Fruit fly (Drosophila melanogaster) whole organism, embryonic: ENCODE measurements around the gene Cpr67Fa1.

Experiments
- Abd-B ChIP-seq: fragments of 200-800 bp; sonication (Bioruptor generic); optimal IDR thresholded peaks from 2 replicates; lab custom pipeline; 2018; ENCODE audit warnings: missing biosample characterization, mild to moderate bottlenecking, missing genetic modification characterization, moderate library complexity
- CG10979 ChIP-seq: fragments of 200-800 bp; sonication (Bioruptor generic); optimal IDR thresholded peaks from 2 replicates; lab custom pipeline; 2018; ENCODE audit warnings: missing biosample characterization, mild to moderate bottlenecking, missing genetic modification characterization, moderate library complexity
- CG14441 ChIP-seq: fragments of 200-800 bp; sonication (Bioruptor generic); IDR thresholded peaks from 2 replicates; pipeline ENCODE4 v1.3.6; 2022; ENCODE audit warnings: missing biosample characterization, missing genetic modification characterization
- CG16863 ChIP-seq: fragments of 200-800 bp; sonication (Bioruptor generic); optimal IDR thresholded peaks from 3 replicates; lab custom pipeline; 2016; ENCODE audit warnings: missing biosample characterization, missing genetic modification characterization
- CG1792 ChIP-seq: fragments of 200-800 bp; sonication (Bioruptor generic); optimal IDR thresholded peaks from 2 replicates; lab custom pipeline; 2016; ENCODE audit warnings: missing biosample characterization, missing genetic modification characterization
- CG2120 ChIP-seq: fragments of 200-800 bp; sonication (Bioruptor generic); optimal IDR thresholded peaks from 3 replicates; lab custom pipeline; 2016; ENCODE audit warnings: missing biosample characterization, missing genetic modification characterization
- CG2199 ChIP-seq: fragments of 200-800 bp; sonication (Bioruptor generic); IDR thresholded peaks from 3 replicates; pipeline ENCODE4 v1.3.6; 2022; ENCODE audit warnings: missing biosample characterization, missing genetic modification characterization
- CG32767 ChIP-seq: fragments of 200-800 bp; sonication (Bioruptor generic); IDR thresholded peaks from 2 replicates; pipeline ENCODE4 v1.3.6; 2022; ENCODE audit warnings: missing biosample characterization, missing genetic modification characterization
- CG4328 ChIP-seq: fragments of 200-800 bp; sonication (Bioruptor generic); optimal IDR thresholded peaks from 3 replicates; lab custom pipeline; 2017; ENCODE audit warnings: missing biosample characterization, missing genetic modification reagents, missing genetic modification characterization
- CG4730 ChIP-seq: fragments of 200-800 bp; sonication (Bioruptor generic); IDR thresholded peaks from 2 replicates; pipeline ENCODE4 v1.3.6; 2022; ENCODE audit warnings: missing biosample characterization, missing genetic modification characterization
- CG8290 ChIP-seq, 3 experiments: fragments of 200-800 bp; sonication (Bioruptor generic); optimal IDR thresholded peaks; 2 replicates each; lab custom pipeline; 2016 to 2019; ENCODE audit warnings: missing biosample characterization in 3 of 3, missing genetic modification characterization in 3 of 3, mild to moderate bottlenecking in 2 of 3, moderate library complexity in 1 of 3
- CG9817 ChIP-seq: fragments of 200-800 bp; sonication (Bioruptor generic); optimal IDR thresholded peaks from 2 replicates; lab custom pipeline; 2018; ENCODE audit warnings: missing biosample characterization, mild to moderate bottlenecking, missing genetic modification characterization, moderate library complexity
- CG9876 ChIP-seq: fragments of 200-800 bp; sonication (Bioruptor generic); optimal IDR thresholded peaks from 2 replicates; lab custom pipeline; 2016; ENCODE audit warnings: missing biosample characterization, missing genetic modification characterization
- D19A ChIP-seq: fragments of 200-800 bp; optimal IDR thresholded peaks from 3 replicates; lab custom pipeline; 2019; ENCODE audit warnings: missing biosample characterization, mild to moderate bottlenecking, missing genetic modification characterization, moderate library complexity
- Doc2 ChIP-seq: fragments of 200-800 bp; sonication (Bioruptor generic); IDR thresholded peaks from 2 replicates; pipeline ENCODE4 v1.3.6; 2022; ENCODE audit warnings: missing biosample characterization, missing genetic modification characterization
- Doc3 ChIP-seq: fragments of 200-800 bp; sonication (Bioruptor generic); IDR thresholded peaks from 3 replicates; pipeline ENCODE4 v1.3.6; 2022; ENCODE audit warnings: missing biosample characterization, missing genetic modification characterization; ENCODE audit not compliant: partially characterized antibody
- Hr51 ChIP-seq, 2 experiments: fragments of 200-800 bp; sonication (Bioruptor generic); optimal IDR thresholded peaks; 2 replicates in 1 of 2; 3 replicates in 1 of 2; lab custom pipeline; 2016 to 2018; ENCODE audit warnings: missing biosample characterization in 2 of 2, missing genetic modification characterization in 2 of 2, mild to moderate bottlenecking in 1 of 2, moderate library complexity in 1 of 2
- Mad ChIP-seq: fragments of 200-800 bp; sonication (Bioruptor generic); optimal IDR thresholded peaks from 2 replicates; lab custom pipeline; 2016; ENCODE audit warnings: missing biosample characterization, missing genetic modification characterization
- Meics ChIP-seq: fragments of 200-800 bp; sonication (Bioruptor generic); optimal IDR thresholded peaks from 2 replicates; lab custom pipeline; 2017; ENCODE audit warnings: missing biosample characterization, mild to moderate bottlenecking, missing genetic modification characterization
- NK7.1 ChIP-seq: fragments of 200-800 bp; sonication (Bioruptor generic); optimal IDR thresholded peaks from 3 replicates; lab custom pipeline; 2016; ENCODE audit warnings: missing biosample characterization, missing genetic modification characterization
- NfI ChIP-seq: fragments of 200-800 bp; sonication (Bioruptor generic); optimal IDR thresholded peaks from 3 replicates; lab custom pipeline; 2018; ENCODE audit warnings: missing biosample characterization, mild to moderate bottlenecking, missing genetic modification characterization, moderate library complexity
- Sin3A ChIP-seq: fragments of >200 bp; optimal IDR thresholded peaks from 2 replicates; lab custom pipeline; 2018
- Taf1 ChIP-seq: fragments of 200-800 bp; sonication (Bioruptor generic); IDR thresholded peaks from 2 replicates; pipeline ENCODE4 v1.3.6; 2022; ENCODE audit warnings: missing biosample characterization, missing genetic modification characterization
- Xbp1 ChIP-seq: fragments of 200-800 bp; sonication (Bioruptor generic); optimal IDR thresholded peaks from 3 replicates; lab custom pipeline; 2016; ENCODE audit warnings: missing biosample characterization, mild to moderate bottlenecking, missing genetic modification characterization
- Xrp1 ChIP-seq: fragments of 200-800 bp; sonication (Bioruptor generic); IDR thresholded peaks from 2 replicates; pipeline ENCODE4 v1.3.6; 2022; ENCODE audit warnings: missing biosample characterization, missing genetic modification characterization
- al ChIP-seq: fragments of 200-800 bp; sonication (Bioruptor generic); IDR thresholded peaks from 2 replicates; pipeline ENCODE4 v1.3.6; 2022; ENCODE audit warnings: missing biosample characterization, missing genetic modification characterization
- amos ChIP-seq: fragments of 200-800 bp; sonication (Bioruptor generic); IDR thresholded peaks from 2 replicates; pipeline ENCODE4 v1.3.6; 2022; ENCODE audit warnings: missing biosample characterization, missing genetic modification characterization; ENCODE audit not compliant: partially characterized antibody
- bsh ChIP-seq, 2 experiments: fragments of 200-800 bp; sonication (Bioruptor generic); optimal IDR thresholded peaks; 2 replicates each; lab custom pipeline; 2017 to 2018; ENCODE audit warnings: mild to moderate bottlenecking in 2 of 2, missing biosample characterization in 2 of 2, missing genetic modification characterization in 2 of 2, moderate library complexity in 1 of 2
- caup ChIP-seq: fragments of 200-800 bp; sonication (Bioruptor generic); optimal IDR thresholded peaks from 3 replicates; lab custom pipeline; 2017; ENCODE audit warnings: missing biosample characterization, mild to moderate bottlenecking, missing genetic modification characterization, moderate library complexity; ENCODE audit not compliant: severe bottlenecking
- dmrt99B ChIP-seq: fragments of 200-800 bp; sonication (Bioruptor generic); optimal IDR thresholded peaks from 2 replicates; lab custom pipeline; 2018; ENCODE audit warnings: missing biosample characterization, mild to moderate bottlenecking, missing genetic modification characterization, moderate library complexity
- ems ChIP-seq: fragments of 200-800 bp; sonication (Bioruptor generic); optimal IDR thresholded peaks from 3 replicates; lab custom pipeline; 2016; ENCODE audit warnings: missing biosample characterization, missing genetic modification characterization
- en ChIP-seq: fragments of 200-800 bp; sonication (Bioruptor generic); optimal IDR thresholded peaks from 2 replicates; lab custom pipeline; 2016; ENCODE audit warnings: missing biosample characterization, missing genetic modification characterization
- ewg ChIP-seq: fragments of 200-800 bp; sonication (Bioruptor generic); optimal IDR thresholded peaks from 3 replicates; lab custom pipeline; 2017; ENCODE audit warnings: mild to moderate bottlenecking, missing biosample characterization, missing genetic modification reagents, missing genetic modification characterization
- fru ChIP-seq: fragments of >200 bp; optimal IDR thresholded peaks from 2 replicates; lab custom pipeline; 2017
- ftz-f1 ChIP-seq: fragments of 200-800 bp; sonication (Bioruptor generic); optimal IDR thresholded peaks from 2 replicates; lab custom pipeline; 2016; ENCODE audit warnings: missing biosample characterization, missing genetic modification characterization
- gem ChIP-seq: fragments of 200-800 bp; sonication (Bioruptor generic); optimal IDR thresholded peaks from 2 replicates; lab custom pipeline; 2019; ENCODE audit warnings: missing biosample characterization, mild to moderate bottlenecking, missing genetic modification characterization, moderate library complexity
- hth ChIP-seq: fragments of >200 bp; optimal IDR thresholded peaks from 2 replicates; lab custom pipeline; 2017; ENCODE audit warnings: inconsistent platforms
- jing ChIP-seq: fragments of 200-800 bp; sonication (Bioruptor generic); optimal IDR thresholded peaks from 2 replicates; lab custom pipeline; 2018; ENCODE audit warnings: missing biosample characterization, mild to moderate bottlenecking, missing genetic modification characterization
- jumu ChIP-seq: fragments of 200-800 bp; sonication (Bioruptor generic); optimal IDR thresholded peaks from 3 replicates; lab custom pipeline; 2016; ENCODE audit warnings: missing biosample characterization, missing genetic modification characterization
- nau ChIP-seq: fragments of 200-800 bp; sonication (Bioruptor generic); optimal IDR thresholded peaks from 3 replicates; lab custom pipeline; 2017; ENCODE audit warnings: missing biosample characterization, mild to moderate bottlenecking, missing genetic modification characterization, missing genetic modification reagents
- pho ChIP-seq: fragments of 200-800 bp; sonication (Bioruptor generic); optimal IDR thresholded peaks from 2 replicates; lab custom pipeline; 2016; ENCODE audit warnings: missing biosample characterization, missing genetic modification characterization
- pita ChIP-seq: fragments of 200-800 bp; sonication (Bioruptor generic); optimal IDR thresholded peaks from 2 replicates; lab custom pipeline; 2017; ENCODE audit warnings: missing biosample characterization, mild to moderate bottlenecking, missing genetic modification characterization
- sisA ChIP-seq: fragments of 200-800 bp; sonication (Bioruptor generic); IDR thresholded peaks from 2 replicates; pipeline ENCODE4 v1.3.6; 2022; ENCODE audit warnings: missing biosample characterization, missing genetic modification characterization
- tna ChIP-seq: fragments of 200-800 bp; sonication (Bioruptor generic); IDR thresholded peaks from 2 replicates; pipeline ENCODE4 v1.3.6; 2022; ENCODE audit warnings: missing biosample characterization, missing genetic modification characterization; ENCODE audit not compliant: partially characterized antibody
- trem ChIP-seq: fragments of 200-800 bp; optimal IDR thresholded peaks from 3 replicates; lab custom pipeline; 2019; ENCODE audit warnings: missing biosample characterization, mild to moderate bottlenecking, missing genetic modification characterization, moderate library complexity
- ttk ChIP-seq: fragments of 200-800 bp; sonication (Bioruptor generic); IDR thresholded peaks from 2 replicates; pipeline ENCODE4 v2.1.2; 2022; ENCODE audit warnings: missing biosample characterization, missing genetic modification characterization
- twi ChIP-seq: fragments of 200-800 bp; optimal IDR thresholded peaks from 2 replicates; lab custom pipeline; 2019; ENCODE audit warnings: missing biosample characterization, mild to moderate bottlenecking, missing genetic modification characterization, moderate library complexity
- unc-4 ChIP-seq: fragments of 200-800 bp; sonication (Bioruptor generic); IDR thresholded peaks from 2 replicates; pipeline ENCODE4 v1.3.6; 2022; ENCODE audit warnings: missing biosample characterization, missing genetic modification characterization; ENCODE audit not compliant: partially characterized antibody
- zf30C ChIP-seq: fragments of 200-800 bp; sonication (Bioruptor generic); optimal IDR thresholded peaks from 3 replicates; lab custom pipeline; 2018; ENCODE audit warnings: missing biosample characterization, mild to moderate bottlenecking, missing genetic modification characterization

Gene Cpr67Fa1

DNA sequence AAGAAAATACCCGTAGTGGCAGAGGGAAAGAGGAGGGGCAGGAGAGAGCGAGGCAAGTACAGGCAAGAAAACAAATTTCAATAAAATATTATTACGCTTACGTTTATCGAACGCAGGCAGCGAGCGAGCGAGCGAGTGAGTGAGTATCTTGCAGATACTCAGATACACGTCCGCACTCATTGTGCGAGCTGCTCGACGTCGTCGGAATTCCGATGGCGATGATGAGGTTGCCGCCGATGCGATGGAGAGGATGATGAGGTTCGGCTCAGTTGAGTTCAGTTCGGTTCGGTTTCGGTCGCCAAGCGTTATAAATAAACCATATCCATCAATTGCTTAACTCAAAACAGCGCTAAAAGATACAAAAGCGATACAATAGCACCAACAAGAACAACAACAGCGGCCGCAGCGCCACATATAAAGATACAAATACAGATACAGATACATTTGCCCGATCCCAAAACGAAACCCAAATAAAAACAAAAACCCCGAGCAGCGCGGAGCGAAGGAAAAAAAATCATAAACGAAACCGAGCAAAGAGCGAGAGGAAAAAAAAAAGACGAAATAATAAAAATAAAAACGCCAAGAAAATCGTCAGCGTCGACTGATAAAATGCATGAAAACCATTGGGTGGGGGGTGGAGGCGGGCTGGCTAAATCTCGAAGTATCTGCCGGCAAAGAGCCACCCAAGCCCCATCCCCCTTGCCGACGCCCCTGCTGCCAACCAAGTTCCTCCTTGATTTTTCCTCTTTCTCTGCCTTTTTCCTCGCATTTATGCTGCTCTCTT is 37.3 kb upstream of the Cpr67Fa1 start (continued):
- TF ChIP-seq CG9817 (tag; lab: Kevin White, UChicago) (no peak), CG1792 (GFP tag; lab: Kevin White, UChicago) (no peak), pita (GFP tag; lab: Kevin White, UChicago) (no peak), sisA (no peak), Xrp1 (GFP tag; lab: Robert Waterston, UW) (peak; percentile 52), CG16863 (GFP tag; lab: Kevin White, UChicago) (no peak), ttk (GFP tag; lab: Robert Waterston, UW) (0 out of 2 replicates have a peak, but pooled peaks have one; percentile 27), Taf1 (GFP tag; lab: Robert Waterston, UW) (no peak; the same call in 1 of the 2 replicates), trem (tag; lab: Kevin White, UChicago) (no peak), NfI (GFP tag; lab: Kevin White, UChicago) (no peak), Abd-B (GFP tag; lab: Kevin White, UChicago) (no peak), D19A (tag; lab: Kevin White, UChicago) (no peak), bsh (GFP tag; optimal IDR thresholded peaks at IDR 0.05; lab: Kevin White, UChicago) (peak in 1 of 2 experiments; percentile 99), gem (peak; percentile 24), en (GFP tag; lab: Kevin White, UChicago) (no peak), CG32767 (GFP tag; lab: Robert Waterston, UW) (peak; percentile 33; the same call in 1 of the 2 replicates), jing (no peak), CG4328 (GFP tag; lab: Kevin White, UChicago) (no peak), CG4730 (GFP tag; lab: Robert Waterston, UW) (no peak), CG14441 (GFP tag; lab: Robert Waterston, UW) (peak; percentile 48; the same call in 1 of the 2 replicates), ftz-f1 (GFP tag; lab: Kevin White, UChicago) (no peak), CG9876 (no peak), CG2120 (GFP tag; lab: Kevin White, UChicago) (no peak), fru (lab: Kevin White, UChicago) (no peak), ewg (GFP tag; lab: Kevin White, UChicago) (no peak), al (no peak), Hr51 (GFP tag; optimal IDR thresholded peaks at IDR 0.05; lab: Kevin White, UChicago) (no peak), NK7.1 (GFP tag; lab: Kevin White, UChicago) (no peak), hth (lab: Kevin White, UChicago) (no peak), caup (GFP tag; lab: Kevin White, UChicago) (no peak), Sin3A (lab: Kevin White, UChicago) (no peak), nau (GFP tag; lab: Kevin White, UChicago) (no peak), CG8290 (GFP tag; optimal IDR thresholded peaks at IDR 0.05; lab: Kevin White, UChicago) (no peak), CG8290 (tag; optimal IDR thresholded peaks at IDR 0.05; lab: Kevin White, UChicago) (peak in 1 of 2 experiments; percentile 54), ems (GFP tag; lab: Kevin White, UChicago) (no peak), CG10979 (tag; lab: Kevin White, UChicago) (peak; percentile 10), amos (no peak), zf30C (no peak), Meics (GFP tag; lab: Kevin White, UChicago) (peak; percentile 9), Mad (GFP tag; lab: Kevin White, UChicago) (no peak), Xbp1 (GFP tag; lab: Kevin White, UChicago) (no peak), Doc2 (GFP tag; lab: Robert Waterston, UW) (no peak), dmrt99B (peak; percentile 26), tna (peak; percentile 6; the same call in 1 of the 2 replicates), CG2199 (GFP tag; lab: Robert Waterston, UW) (peak; percentile 89), Doc3 (GFP tag; lab: Robert Waterston, UW) (no peak), unc-4 (GFP tag; lab: Robert Waterston, UW) (no peak), pho (GFP tag; lab: Kevin White, UChicago) (peak; percentile 7), twi (peak; percentile 16), jumu (no peak)
